Worm (Caenorhabditis elegans) whole organism, L1 larva: ENCODE data around the gene cdc-73.

ENCODE experiments used
- C16A3.4 ChIP-seq: fragments of 150-350 bp; optimal IDR thresholded peaks from 2 replicates; lab custom pipeline; 2014; ENCODE audit warnings: missing biosample characterization, missing genetic modification characterization
- aha-1 ChIP-seq: fragments of 150-350 bp; optimal IDR thresholded peaks from 2 replicates; lab custom pipeline; 2014; ENCODE audit warnings: missing biosample characterization, missing genetic modification characterization
- aly-2 ChIP-seq: fragments of 150-350 bp; optimal IDR thresholded peaks from 2 replicates; lab custom pipeline; 2014; ENCODE audit warnings: missing biosample characterization, missing genetic modification characterization
- ama-1 ChIP-seq: fragments of 150-350 bp; optimal IDR thresholded peaks from 2 replicates; lab custom pipeline; 2014
- blmp-1 ChIP-seq: fragments of 150-350 bp; optimal IDR thresholded peaks from 2 replicates; lab custom pipeline; 2014; ENCODE audit warnings: missing biosample characterization, missing genetic modification characterization
- ceh-8 ChIP-seq: fragments of 200-800 bp; sonication (Bioruptor generic); optimal IDR thresholded peaks from 2 replicates; lab custom pipeline; 2018; ENCODE audit warnings: mild to moderate bottlenecking, missing genetic modification characterization, moderate library complexity, missing compliant biosample characterization
- ceh-82 ChIP-seq, 3 experiments: fragments of 150-350 bp in 1 of 3; sonication (generic microtip) in 2 of 3; optimal IDR thresholded peaks; 2 replicates each; lab custom pipeline; 2014 to 2017; ENCODE audit warnings: missing biosample characterization in 3 of 3, missing genetic modification characterization in 3 of 3
- ceh-88 ChIP-seq: fragments of 200-800 bp; sonication (Bioruptor generic); IDR thresholded peaks from 2 replicates; pipeline ENCODE4 v1.3.6; 2022; ENCODE audit warnings: missing genetic modification characterization, missing compliant biosample characterization
- dpl-1 ChIP-seq, 3 experiments: fragments of 150-350 bp in 2 of 3; sonication (generic microtip) in 1 of 3; optimal IDR thresholded peaks; 2 replicates each; lab custom pipeline; 2014 to 2017; ENCODE audit warnings: missing biosample characterization in 3 of 3, missing genetic modification characterization in 3 of 3, missing genetic modification reagents in 3 of 3
- dsc-1 ChIP-seq: sonication (generic microtip); optimal IDR thresholded peaks from 2 replicates; lab custom pipeline; 2016; ENCODE audit warnings: mild to moderate bottlenecking, missing genetic modification characterization, missing compliant biosample characterization
- efl-1 ChIP-seq, 4 experiments: fragments of 150-350 bp; optimal IDR thresholded peaks in 3 of 4; peaks in 1 of 4; 1 replicate in 1 of 4; 2 replicates in 3 of 4; lab custom pipeline; 2014; ENCODE audit warnings: missing biosample characterization in 2 of 4, missing genetic modification characterization in 2 of 4, missing genetic modification reagents in 2 of 4
- egl-27 ChIP-seq, 2 experiments: fragments of 150-350 bp in 1 of 2; sonication (generic microtip); optimal IDR thresholded peaks; 3 replicates each; lab custom pipeline; 2017 to 2018; ENCODE audit warnings: missing biosample characterization in 2 of 2, missing genetic modification characterization in 2 of 2, missing genetic modification reagents in 2 of 2
- elt-2 ChIP-seq: sonication (generic microtip); optimal IDR thresholded peaks from 2 replicates; lab custom pipeline; 2016; ENCODE audit warnings: missing genetic modification characterization, mild to moderate bottlenecking, inconsistent platforms, missing compliant biosample characterization, missing genetic modification reagents
- elt-3 ChIP-seq, 6 experiments: fragments of 150-350 bp in 1 of 6; sonication (generic microtip); optimal IDR thresholded peaks; 2 replicates each; lab custom pipeline; 2017 to 2018; ENCODE audit warnings: missing biosample characterization in 6 of 6, missing genetic modification characterization in 6 of 6, inconsistent platforms in 1 of 6
- ets-5 ChIP-seq: fragments of 200-800 bp; sonication (Bioruptor generic); IDR thresholded peaks from 2 replicates; pipeline ENCODE4 v1.3.6; 2022; ENCODE audit warnings: missing genetic modification characterization, missing compliant biosample characterization
- fkh-10 ChIP-seq: sonication (generic microtip); optimal IDR thresholded peaks from 2 replicates; lab custom pipeline; 2017; ENCODE audit warnings: missing biosample characterization, missing genetic modification reagents, missing genetic modification characterization
- fkh-8 ChIP-seq: sonication (generic microtip); optimal IDR thresholded peaks from 2 replicates; lab custom pipeline; 2016; ENCODE audit warnings: mild to moderate bottlenecking, missing genetic modification characterization, missing compliant biosample characterization
- fos-1 ChIP-seq: fragments of 150-350 bp; optimal IDR thresholded peaks from 2 replicates; lab custom pipeline; 2014; ENCODE audit warnings: missing biosample characterization, missing genetic modification characterization
- hlh-17 ChIP-seq: fragments of 200-800 bp; sonication (Bioruptor generic); optimal IDR thresholded peaks from 2 replicates; lab custom pipeline; 2018; ENCODE audit warnings: missing genetic modification characterization, mild to moderate bottlenecking, missing compliant biosample characterization, moderate library complexity, borderline replicate concordance
- hlh-4 ChIP-seq: sonication (generic microtip); optimal IDR thresholded peaks from 2 replicates; lab custom pipeline; 2016; ENCODE audit warnings: mild to moderate bottlenecking, missing genetic modification characterization, missing compliant biosample characterization
- isw-1 ChIP-seq: fragments of 200-800 bp; sonication (Bioruptor generic); IDR thresholded peaks from 2 replicates; pipeline ENCODE4 v1.3.6; 2022; ENCODE audit warnings: missing genetic modification characterization, missing compliant biosample characterization
- jun-1 ChIP-seq: fragments of 150-350 bp; optimal IDR thresholded peaks from 2 replicates; lab custom pipeline; 2014; ENCODE audit warnings: missing biosample characterization, missing genetic modification reagents, missing genetic modification characterization
- lin-13 ChIP-seq: fragments of 150-350 bp; optimal IDR thresholded peaks from 2 replicates; lab custom pipeline; 2014; ENCODE audit warnings: missing biosample characterization, missing genetic modification reagents, missing genetic modification characterization
- lin-14 ChIP-seq: fragments of 200-800 bp; sonication (Bioruptor generic); optimal IDR thresholded peaks from 2 replicates; lab custom pipeline; 2018; ENCODE audit warnings: mild to moderate bottlenecking, missing genetic modification characterization, moderate library complexity, missing compliant biosample characterization
- lin-35 ChIP-seq, 2 experiments: fragments of 150-350 bp; optimal IDR thresholded peaks; 2 replicates each; lab custom pipeline; 2014; ENCODE audit warnings: missing biosample characterization in 2 of 2, missing genetic modification characterization in 2 of 2, missing genetic modification reagents in 2 of 2
- lsy-2 ChIP-seq, 2 experiments: fragments of 150-350 bp; optimal IDR thresholded peaks; 2 replicates each; lab custom pipeline; 2014; ENCODE audit warnings: missing biosample characterization in 2 of 2, missing genetic modification characterization in 2 of 2
- mep-1 ChIP-seq: fragments of 150-350 bp; optimal IDR thresholded peaks from 2 replicates; lab custom pipeline; 2014; ENCODE audit warnings: missing biosample characterization, missing genetic modification characterization
- nhr-11 ChIP-seq: fragments of 150-350 bp; optimal IDR thresholded peaks from 2 replicates; lab custom pipeline; 2014; ENCODE audit warnings: missing biosample characterization, missing genetic modification characterization
- nhr-19 ChIP-seq: fragments of 200-800 bp; sonication (Bioruptor generic); conservative IDR thresholded peaks from 2 replicates; pipeline ENCODE4 v1.3.6; 2022; ENCODE audit warnings: missing genetic modification characterization, missing compliant biosample characterization
- nhr-20 ChIP-seq: sonication (generic microtip); optimal IDR thresholded peaks from 2 replicates; lab custom pipeline; 2016; ENCODE audit warnings: mild to moderate bottlenecking, missing genetic modification characterization, missing compliant biosample characterization
- nhr-237 ChIP-seq: fragments of 150-350 bp; optimal IDR thresholded peaks from 2 replicates; lab custom pipeline; 2014; ENCODE audit warnings: missing biosample characterization, missing genetic modification characterization
- nhr-28 ChIP-seq: fragments of 150-350 bp; optimal IDR thresholded peaks from 2 replicates; lab custom pipeline; 2014; ENCODE audit warnings: missing biosample characterization, missing genetic modification characterization
- nhr-47 ChIP-seq: sonication (generic microtip); optimal IDR thresholded peaks from 2 replicates; lab custom pipeline; 2016; ENCODE audit warnings: mild to moderate bottlenecking, missing genetic modification characterization, moderate library complexity, missing compliant biosample characterization
- nhr-76 ChIP-seq: sonication (generic microtip); optimal IDR thresholded peaks from 2 replicates; lab custom pipeline; 2017; ENCODE audit warnings: missing biosample characterization, missing genetic modification characterization
- nhr-84 ChIP-seq: sonication (generic microtip); optimal IDR thresholded peaks from 2 replicates; lab custom pipeline; 2017; ENCODE audit warnings: missing biosample characterization, missing genetic modification characterization
- nhr-85 ChIP-seq: sonication (generic microtip); peaks from one replicate; lab custom pipeline; 2016; ENCODE audit warnings: missing genetic modification characterization, inconsistent platforms, missing compliant biosample characterization
- pag-3 ChIP-seq: sonication (generic microtip); optimal IDR thresholded peaks from 2 replicates; lab custom pipeline; 2017; ENCODE audit warnings: missing genetic modification characterization, mild to moderate bottlenecking, missing compliant biosample characterization, antibody characterized with exemption, borderline replicate concordance; ENCODE audit not compliant: insufficient read depth
- rnt-1 ChIP-seq: sonication (generic microtip); optimal IDR thresholded peaks from 2 replicates; lab custom pipeline; 2016; ENCODE audit warnings: mild to moderate bottlenecking, missing genetic modification characterization, moderate library complexity, missing compliant biosample characterization
- skn-1 ChIP-seq: fragments of 150-350 bp; optimal IDR thresholded peaks from 2 replicates; lab custom pipeline; 2014; ENCODE audit warnings: missing biosample characterization, missing genetic modification characterization
- snu-23 ChIP-seq: sonication (generic microtip); optimal IDR thresholded peaks from 2 replicates; lab custom pipeline; 2016; ENCODE audit warnings: missing genetic modification characterization, missing compliant biosample characterization
- sox-4 ChIP-seq: sonication (generic microtip); optimal IDR thresholded peaks from 2 replicates; lab custom pipeline; 2016; ENCODE audit warnings: missing genetic modification characterization, missing compliant biosample characterization
- sptf-1 ChIP-seq: fragments of 150-350 bp; optimal IDR thresholded peaks from 2 replicates; lab custom pipeline; 2014; ENCODE audit warnings: missing biosample characterization, missing genetic modification characterization
- tbx-2 ChIP-seq: sonication (generic microtip); optimal IDR thresholded peaks from 2 replicates; lab custom pipeline; 2016; ENCODE audit warnings: missing genetic modification characterization, missing compliant biosample characterization
- unc-130 ChIP-seq: fragments of 150-350 bp; optimal IDR thresholded peaks from 2 replicates; lab custom pipeline; 2017; ENCODE audit warnings: missing biosample characterization, missing genetic modification characterization, inconsistent platforms
- unc-62 ChIP-seq: fragments of 150-350 bp; optimal IDR thresholded peaks from 2 replicates; lab custom pipeline; 2014; ENCODE audit warnings: missing biosample characterization, missing genetic modification reagents, missing genetic modification characterization
- vab-15 ChIP-seq: sonication (generic microtip); optimal IDR thresholded peaks from 2 replicates; lab custom pipeline; 2017; ENCODE audit warnings: missing genotype, mild to moderate bottlenecking, missing genetic modification characterization, missing compliant biosample characterization
- xbp-1 ChIP-seq: sonication (generic microtip); optimal IDR thresholded peaks from 2 replicates; lab custom pipeline; 2016; ENCODE audit warnings: missing genetic modification characterization, missing compliant biosample characterization
- ztf-11 ChIP-seq, 2 experiments: sonication (generic microtip); optimal IDR thresholded peaks; 2 replicates each; lab custom pipeline; 2016 to 2017; ENCODE audit warnings: missing genetic modification characterization in 2 of 2, missing biosample characterization in 1 of 2, missing compliant biosample characterization in 1 of 2

Gene cdc-73

DNA sequence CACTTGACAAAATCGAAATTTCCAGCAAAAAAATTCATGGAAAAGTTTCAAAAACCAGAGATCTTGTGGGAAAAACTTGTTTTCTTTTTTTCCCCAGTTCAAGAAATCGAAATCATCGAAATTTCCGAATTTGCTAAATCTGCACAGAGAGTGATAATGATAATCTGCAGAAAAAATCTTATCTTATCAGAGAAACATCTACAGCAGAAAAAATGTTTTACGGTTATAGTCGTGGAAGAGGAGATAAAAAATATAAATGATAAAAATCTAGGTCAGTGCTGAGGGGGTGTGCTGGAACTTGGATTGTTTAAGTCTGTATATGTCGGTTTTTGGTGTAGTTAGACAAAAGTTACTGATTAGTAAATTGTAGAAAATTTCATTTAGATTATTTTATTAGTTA, 10.0 kb upstream of the cdc-73 start:
- TF ChIP-seq nhr-19 (GFP tag; lab: Robert Waterston, UW) = no peak
- peak; percentile 38 for TF ChIP-seq blmp-1
- TF ChIP-seq elt-2 (tag; lab: Kevin White, UChicago) = peak; percentile 58
- TF ChIP-seq elt-3 (tag; optimal IDR thresholded peaks at IDR 0.05; lab: Kevin White, UChicago) = peak in 2 of 6 experiments; percentile 22 to 65
- no peak for TF ChIP-seq ceh-88 (GFP tag; lab: Robert Waterston, UW)
- TF ChIP-seq sox-4 (tag; lab: Kevin White, UChicago) = no peak

DNA sequence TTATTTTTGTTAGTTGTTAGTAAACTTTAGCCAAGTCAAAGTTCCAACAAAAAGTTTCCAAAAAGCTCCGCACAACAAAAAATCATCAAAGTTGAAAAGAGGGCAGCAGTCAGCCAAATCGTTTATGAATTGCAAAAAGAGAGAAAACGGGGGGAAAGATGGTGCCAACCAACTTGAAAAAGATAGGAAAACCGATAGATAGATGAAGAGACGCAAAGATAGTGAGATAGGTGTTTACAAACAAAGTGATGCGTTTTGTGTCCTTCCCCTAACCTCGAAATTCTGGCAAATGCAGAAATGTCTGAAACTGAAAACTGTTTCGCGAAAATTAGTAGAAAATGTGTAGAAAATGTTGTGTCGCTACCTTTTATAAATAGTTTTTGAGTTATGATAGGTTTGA, 8.9 kb upstream of the cdc-73 start:
- TF ChIP-seq blmp-1 (peak; percentile 34), tbx-2 (tag; lab: Kevin White, UChicago) (no peak), snu-23 (GFP tag; lab: Kevin White, UChicago) (peak; percentile 19), dpl-1 (GFP tag; optimal IDR thresholded peaks at IDR 0.05; lab: Kevin White, UChicago) (no peak), hlh-17 (GFP tag; lab: Kevin White, UChicago) (no peak), hlh-4 (tag; lab: Kevin White, UChicago) (no peak), unc-62 (GFP tag; lab: Kevin White, UChicago) (no peak), jun-1 (tag; lab: Kevin White, UChicago) (no peak), nhr-19 (GFP tag; lab: Robert Waterston, UW) (no peak), nhr-237 (tag; lab: Kevin White, UChicago) (no peak), lsy-2 (tag; optimal IDR thresholded peaks at IDR 0.05; lab: Kevin White, UChicago) (peak in 1 of 2 experiments; percentile 38), lin-14 (GFP tag; lab: Kevin White, UChicago) (peak; percentile 60), aly-2 (no peak), nhr-76 (tag; lab: Kevin White, UChicago) (no peak), nhr-28 (tag; lab: Kevin White, UChicago) (no peak), ceh-82 (tag; optimal IDR thresholded peaks at IDR 0.05; lab: Kevin White, UChicago) (no peak), nhr-84 (tag; lab: Kevin White, UChicago) (no peak), fkh-8 (tag; lab: Kevin White, UChicago) (no peak), rnt-1 (tag; lab: Kevin White, UChicago) (peak; percentile 31), skn-1 (tag; lab: Kevin White, UChicago) (no peak), efl-1 (optimal IDR thresholded peaks at IDR 0.05; lab: Kevin White, UChicago) (peak in 1 of 2 experiments; percentile 16), efl-1 (GFP tag; optimal IDR thresholded peaks at IDR 0.05 in 1 of 2; lab: Kevin White, UChicago) (no peak)

DNA sequence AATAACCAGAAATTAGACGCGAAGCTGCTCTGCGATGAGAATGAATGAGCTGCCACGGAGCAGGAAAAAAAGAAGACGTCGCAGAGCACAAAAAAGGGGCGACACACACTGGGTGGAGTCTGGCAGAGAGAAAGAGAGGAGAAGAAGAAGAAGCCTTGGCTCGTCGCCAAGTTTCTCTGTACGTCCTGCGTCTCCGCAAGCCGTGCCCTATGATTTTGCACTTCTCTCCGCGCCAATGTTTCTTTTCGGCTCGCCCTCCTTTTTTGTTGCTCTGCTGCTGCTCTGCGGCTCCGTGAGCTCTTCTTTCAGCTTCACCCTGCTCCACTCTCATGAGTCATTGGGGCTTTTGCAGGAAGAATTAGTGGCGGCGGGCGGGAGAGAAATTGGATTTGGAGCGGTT, 7.5 kb upstream of the cdc-73 start, which contains the start of gene hlh-30:
Gene hlh-30 (minus strand): TSS at position 69 of the 400 bp plus-strand sequence.
- TF ChIP-seq jun-1 (tag; lab: Kevin White, UChicago) = no peak
- TF ChIP-seq xbp-1 (tag; lab: Kevin White, UChicago) = peak; percentile 43
- no peak for TF ChIP-seq skn-1 (tag; lab: Kevin White, UChicago)
- TF ChIP-seq fos-1 = peak; percentile 55
- peak; percentile 11 for TF ChIP-seq nhr-20 (tag; lab: Kevin White, UChicago)
- TF ChIP-seq sox-4 (tag; lab: Kevin White, UChicago) = peak; percentile 23
- TF ChIP-seq mep-1 (tag; lab: Kevin White, UChicago) = no peak
- peak; percentile 29 for TF ChIP-seq ceh-8
- TF ChIP-seq elt-3 (tag; optimal IDR thresholded peaks at IDR 0.05; lab: Kevin White, UChicago) = no peak
- no peak for TF ChIP-seq C16A3.4 (tag; lab: Kevin White, UChicago)
- TF ChIP-seq pag-3 (tag; lab: Kevin White, UChicago) = no peak
- peak in 1 of 2 experiments; percentile 63 for TF ChIP-seq lin-35 (GFP tag; optimal IDR thresholded peaks at IDR 0.05; lab: Kevin White, UChicago)
- TF ChIP-seq unc-130 (tag; lab: Kevin White, UChicago) = no peak
- TF ChIP-seq sptf-1 = no peak
- TF ChIP-seq nhr-85 (tag; lab: Kevin White, UChicago) = no peak
- TF ChIP-seq ama-1 (lab: Kevin White, UChicago) = no peak
- TF ChIP-seq lin-13 (GFP tag; lab: Kevin White, UChicago) = no peak
- no peak for TF ChIP-seq vab-15
- TF ChIP-seq fkh-8 (tag; lab: Kevin White, UChicago) = peak; percentile 88
- no peak for TF ChIP-seq aha-1 (tag; lab: Kevin White, UChicago)
- TF ChIP-seq egl-27 (tag; optimal IDR thresholded peaks at IDR 0.05; lab: Kevin White, UChicago) = peak in 1 of 2 experiments; percentile 7
- peak in 1 of 2 experiments; percentile 9 for TF ChIP-seq ztf-11 (tag; optimal IDR thresholded peaks at IDR 0.05; lab: Kevin White, UChicago)
- TF ChIP-seq nhr-11 (tag; lab: Kevin White, UChicago) = no peak
- peak; percentile 43; the same call in 1 of the 2 replicates for TF ChIP-seq isw-1 (GFP tag; lab: Robert Waterston, UW)
- peak; percentile 88 for TF ChIP-seq lin-14 (GFP tag; lab: Kevin White, UChicago)
- TF ChIP-seq fkh-10 (GFP tag; lab: Kevin White, UChicago) = peak; percentile 59
- peak; percentile 75 for TF ChIP-seq nhr-47 (tag; lab: Kevin White, UChicago)
- no peak for TF ChIP-seq ets-5 (GFP tag; lab: Robert Waterston, UW)
- peak; percentile 41 for TF ChIP-seq dsc-1
